Fruit fly (Drosophila melanogaster) whole organism, wandering third instar larva: ENCODE data around the gene CG34126.

ENCODE experiments used
- Abd-B ChIP-seq: fragments of >200 bp; optimal IDR thresholded peaks from 2 replicates; lab custom pipeline; 2017; ENCODE audit warnings: missing biosample characterization, missing genetic modification characterization
- CG9705 ChIP-seq: fragments of 200-800 bp; sonication (Bioruptor generic); optimal IDR thresholded peaks from 2 replicates; lab custom pipeline; 2018; ENCODE audit warnings: missing biosample characterization, mild to moderate bottlenecking, missing genetic modification characterization
- CrebA ChIP-seq: fragments of 200-800 bp; sonication (Bioruptor generic); optimal IDR thresholded peaks from 2 replicates; lab custom pipeline; 2016; ENCODE audit warnings: missing biosample characterization, mild to moderate bottlenecking, missing genetic modification characterization, borderline replicate concordance
- Dfd ChIP-seq: fragments of >200 bp; optimal IDR thresholded peaks from 2 replicates; lab custom pipeline; 2017; ENCODE audit warnings: missing biosample characterization, missing genetic modification characterization
- Dif ChIP-seq: fragments of 200-275, 200-300 bp; sonication (Bioruptor generic); optimal IDR thresholded peaks from 2 replicates; lab custom pipeline; 2018; ENCODE audit warnings: missing biosample characterization, missing genetic modification characterization; ENCODE audit not compliant: partially characterized antibody
- GATAd ChIP-seq: sonication (Bioruptor generic); optimal IDR thresholded peaks from 2 replicates; lab custom pipeline; 2016; ENCODE audit warnings: missing biosample characterization, missing genetic modification characterization
- HLH106 ChIP-seq: fragments of 200-800 bp; optimal IDR thresholded peaks from 3 replicates; lab custom pipeline; 2019; ENCODE audit warnings: missing biosample characterization, mild to moderate bottlenecking, missing genetic modification characterization, moderate library complexity
- Hnf4 ChIP-seq: fragments of 200-800 bp; sonication (Bioruptor generic); optimal IDR thresholded peaks from 2 replicates; lab custom pipeline; 2016; ENCODE audit warnings: missing biosample characterization, mild to moderate bottlenecking, missing genetic modification characterization
- Hr78 ChIP-seq: fragments of >200 bp; optimal IDR thresholded peaks from 2 replicates; lab custom pipeline; 2017; ENCODE audit warnings: missing biosample characterization, missing genetic modification characterization
- Hr83 ChIP-seq: fragments of 200-300 bp; sonication (Bioruptor generic); optimal IDR thresholded peaks from 2 replicates; lab custom pipeline; 2016; ENCODE audit warnings: missing biosample characterization, mild to moderate bottlenecking, missing genetic modification characterization, moderate library complexity; ENCODE audit not compliant: poor library complexity, severe bottlenecking
- Jra ChIP-seq: sonication (Bioruptor generic); optimal IDR thresholded peaks from 2 replicates; lab custom pipeline; 2016; ENCODE audit warnings: missing biosample characterization, missing genetic modification characterization
- Mio ChIP-seq: sonication (Bioruptor generic); optimal IDR thresholded peaks from 2 replicates; lab custom pipeline; 2016; ENCODE audit warnings: missing biosample characterization, missing genetic modification characterization
- N ChIP-seq: fragments of >200 bp; optimal IDR thresholded peaks from 2 replicates; lab custom pipeline; 2018; ENCODE audit warnings: missing biosample characterization, missing external identifiers, missing genetic modification characterization
- OdsH ChIP-seq: fragments of 200-800 bp; sonication (Bioruptor generic); optimal IDR thresholded peaks from 2 replicates; lab custom pipeline; 2016; ENCODE audit warnings: missing biosample characterization, mild to moderate bottlenecking, missing genetic modification characterization
- Rel ChIP-seq, 2 experiments: fragments of 200-800 bp; sonication (Bioruptor generic) in 1 of 2; optimal IDR thresholded peaks; 2 replicates in 1 of 2; 3 replicates in 1 of 2; lab custom pipeline; 2016 to 2019; ENCODE audit warnings: mild to moderate bottlenecking in 2 of 2, missing biosample characterization in 2 of 2, missing genetic modification characterization in 2 of 2, moderate library complexity in 1 of 2
- Sp1 ChIP-seq: fragments of 200-800 bp; sonication (Bioruptor generic); optimal IDR thresholded peaks from 3 replicates; lab custom pipeline; 2019; ENCODE audit warnings: missing biosample characterization, mild to moderate bottlenecking, missing genetic modification characterization, moderate library complexity
- Vsx2 ChIP-seq: fragments of 200-300, 225-300 bp; sonication (Bioruptor generic); optimal IDR thresholded peaks from 2 replicates; lab custom pipeline; 2018; ENCODE audit warnings: missing biosample characterization, missing genetic modification characterization; ENCODE audit not compliant: partially characterized antibody
- br ChIP-seq: fragments of 200-800 bp; sonication (Bioruptor generic); optimal IDR thresholded peaks from 2 replicates; lab custom pipeline; 2016; ENCODE audit warnings: missing biosample characterization, missing genetic modification characterization
- brk ChIP-seq: fragments of 200-800 bp; sonication (Bioruptor generic); optimal IDR thresholded peaks from 2 replicates; lab custom pipeline; 2016; ENCODE audit warnings: missing biosample characterization, mild to moderate bottlenecking, missing genetic modification characterization
- dmrt93B ChIP-seq: fragments of 200-800 bp; sonication (Bioruptor generic); optimal IDR thresholded peaks from 2 replicates; lab custom pipeline; 2018; ENCODE audit warnings: missing biosample characterization, mild to moderate bottlenecking, missing genetic modification characterization
- dsf ChIP-seq: sonication (Bioruptor generic); optimal IDR thresholded peaks from 2 replicates; lab custom pipeline; 2016; ENCODE audit warnings: missing biosample characterization, missing genetic modification characterization, borderline replicate concordance
- foxo ChIP-seq, 2 experiments: fragments of 200-800 bp; sonication (Bioruptor generic); optimal IDR thresholded peaks; 2 replicates in 1 of 2; 3 replicates in 1 of 2; lab custom pipeline; 2016 to 2017; ENCODE audit warnings: missing biosample characterization in 2 of 2, missing genetic modification characterization in 2 of 2
- fru ChIP-seq: fragments of 200-800 bp; sonication (Bioruptor generic); optimal IDR thresholded peaks from 3 replicates; lab custom pipeline; 2016; ENCODE audit warnings: missing biosample characterization, mild to moderate bottlenecking, missing genetic modification characterization
- h ChIP-seq: fragments of 200-800 bp; sonication (Bioruptor generic); optimal IDR thresholded peaks from 3 replicates; lab custom pipeline; 2016; ENCODE audit warnings: missing biosample characterization, mild to moderate bottlenecking, missing genetic modification characterization
- jim ChIP-seq: fragments of 175-275, 200-325 bp; sonication (Bioruptor generic); optimal IDR thresholded peaks from 2 replicates; lab custom pipeline; 2016; ENCODE audit warnings: missing biosample characterization, mild to moderate bottlenecking, missing genetic modification characterization
- lola ChIP-seq: fragments of >200 bp; optimal IDR thresholded peaks from 2 replicates; lab custom pipeline; 2017; ENCODE audit warnings: missing biosample characterization, missing genetic modification characterization
- pan ChIP-seq: fragments of >200 bp; optimal IDR thresholded peaks from 2 replicates; lab custom pipeline; 2017
- psq ChIP-seq: fragments of 200-800 bp; sonication (Bioruptor generic); optimal IDR thresholded peaks from 3 replicates; lab custom pipeline; 2017; ENCODE audit warnings: missing biosample characterization, mild to moderate bottlenecking, missing genetic modification characterization, moderate library complexity
- rgr ChIP-seq: fragments of 200-800 bp; sonication (Bioruptor generic); optimal IDR thresholded peaks from 3 replicates; lab custom pipeline; 2016; ENCODE audit warnings: missing biosample characterization, mild to moderate bottlenecking, missing genetic modification characterization
- sage ChIP-seq: fragments of 200-800 bp; sonication (Bioruptor generic); optimal IDR thresholded peaks from 2 replicates; lab custom pipeline; 2016; ENCODE audit warnings: missing biosample characterization, mild to moderate bottlenecking, missing genetic modification characterization
- sv ChIP-seq: fragments of 200-800 bp; sonication (Bioruptor generic); optimal IDR thresholded peaks from 3 replicates; lab custom pipeline; 2016; ENCODE audit warnings: missing biosample characterization, missing genetic modification characterization
- tai ChIP-seq: sonication (Bioruptor generic); optimal IDR thresholded peaks from 2 replicates; lab custom pipeline; 2016; ENCODE audit warnings: missing biosample characterization, missing genetic modification characterization
- usp ChIP-seq: fragments of >200 bp; optimal IDR thresholded peaks from 2 replicates; lab custom pipeline; 2017; ENCODE audit warnings: missing biosample characterization, missing genetic modification characterization
- woc ChIP-seq: sonication (Bioruptor generic); optimal IDR thresholded peaks from 2 replicates; lab custom pipeline; 2016; ENCODE audit warnings: missing biosample characterization, mild to moderate bottlenecking, missing genetic modification characterization

CG34126 gene

DNA sequence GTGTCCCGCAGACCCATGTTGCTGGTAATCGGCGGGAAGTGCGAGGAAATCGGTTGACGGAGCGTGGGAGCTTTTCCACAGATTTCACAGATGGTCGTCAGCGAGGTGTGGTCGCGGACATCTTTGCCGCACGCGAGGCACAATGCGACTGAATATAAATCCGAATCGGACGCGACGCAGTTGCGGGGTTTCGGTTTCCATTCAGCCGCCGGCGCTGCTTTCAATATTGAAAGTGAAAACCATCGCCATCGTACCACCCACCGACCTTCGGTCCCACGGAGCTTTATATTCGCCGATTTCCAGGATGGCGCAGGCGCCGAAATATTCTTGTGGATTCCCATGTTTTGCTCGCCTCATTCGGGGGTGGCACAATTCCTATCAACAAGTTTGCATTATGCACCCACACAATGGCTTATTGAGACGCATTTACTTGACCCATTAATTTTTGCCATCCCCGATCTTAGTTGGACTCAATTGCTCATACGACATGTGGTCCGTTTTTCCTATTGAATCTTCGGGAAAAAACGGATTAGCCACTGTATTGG, 45.0 kb upstream of the CG34126 start, which contains the start of gene hoe2:
Gene hoe2 (minus strand): TSS at position 126 of the 545 bp plus-strand sequence.
- no peak for TF ChIP-seq Jra (GFP tag; lab: Kevin White, UChicago)

dm6 chr2L:4937060-4937459, 44.4 kb upstream of the CG34126 start, which contains the start of gene Sgs1:
TSS of gene Sgs1 (plus strand) at chr2L:4937409.
- TF ChIP-seq h (GFP tag; lab: Kevin White, UChicago) = peak; percentile 80
- peak; percentile 65 for TF ChIP-seq rgr (GFP tag; lab: Kevin White, UChicago)
- no peak for TF ChIP-seq CG9705 (GFP tag; lab: Kevin White, UChicago)
- no peak for TF ChIP-seq sage
- TF ChIP-seq jim (GFP tag; lab: Kevin White, UChicago) = peak; percentile 5
- peak; percentile 95 for TF ChIP-seq Hr83 (GFP tag; lab: Kevin White, UChicago)
- TF ChIP-seq dsf (GFP tag; lab: Kevin White, UChicago) = no peak
- TF ChIP-seq dmrt93B (GFP tag; lab: Kevin White, UChicago) = no peak
- peak in 1 of 2 experiments; percentile 8 for TF ChIP-seq foxo (GFP tag; optimal IDR thresholded peaks at IDR 0.05; lab: Kevin White, UChicago)
- no peak for TF ChIP-seq tai (GFP tag; lab: Kevin White, UChicago)
- no peak for TF ChIP-seq HLH106 (tag; lab: Kevin White, UChicago)
- no peak for TF ChIP-seq Jra (GFP tag; lab: Kevin White, UChicago)
- no peak for TF ChIP-seq N (GFP tag; lab: Kevin White, UChicago)
- TF ChIP-seq brk (GFP tag; lab: Kevin White, UChicago) = peak; percentile 70
- TF ChIP-seq CrebA (GFP tag; lab: Kevin White, UChicago) = peak; percentile 2
- TF ChIP-seq Hnf4 (GFP tag; lab: Kevin White, UChicago) = peak; percentile 28
- peak; percentile 48 for TF ChIP-seq OdsH (GFP tag; lab: Kevin White, UChicago)
- TF ChIP-seq fru (GFP tag; lab: Kevin White, UChicago) = peak; percentile 57
- TF ChIP-seq Vsx2 (GFP tag; lab: Kevin White, UChicago) = no peak
- TF ChIP-seq psq (GFP tag; lab: Kevin White, UChicago) = peak; percentile 15
- TF ChIP-seq Sp1 (GFP tag; lab: Kevin White, UChicago) = peak; percentile 22

DNA sequence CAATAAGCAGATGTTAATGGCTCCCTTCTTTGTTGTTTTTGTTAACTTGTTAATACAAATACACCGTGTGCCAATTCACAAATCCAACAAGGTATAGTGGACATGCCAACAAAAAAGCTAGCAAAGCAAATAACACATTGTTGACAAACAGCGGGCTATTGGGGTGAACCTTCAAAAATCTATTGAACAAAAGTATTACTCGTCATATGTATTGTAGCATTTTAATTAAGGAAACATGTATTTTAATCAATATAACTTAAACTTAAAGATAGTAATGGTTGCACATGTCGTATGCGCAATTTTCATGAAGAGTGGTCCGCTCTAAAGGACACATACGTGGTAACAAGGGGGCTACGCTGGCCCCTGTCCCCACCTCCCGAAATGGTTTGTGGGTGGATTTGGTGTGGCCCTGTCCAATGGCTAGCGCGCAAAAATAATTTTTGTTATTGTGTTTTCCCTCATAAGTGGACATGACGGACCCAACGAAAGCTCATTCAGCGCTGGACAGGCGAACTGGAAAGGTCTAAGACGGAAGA, 39.1 kb upstream of the CG34126 start, which contains the start of gene synr:
Gene synr (plus strand): TSS at position 486 of the 536 bp plus-strand sequence.
- TF ChIP-seq sv = no peak
- no peak for TF ChIP-seq pan (lab: Kevin White, UChicago)
- no peak for TF ChIP-seq foxo (GFP tag; optimal IDR thresholded peaks at IDR 0.05; lab: Kevin White, UChicago)
- no peak for TF ChIP-seq woc
- TF ChIP-seq psq (GFP tag; lab: Kevin White, UChicago) = no peak
- TF ChIP-seq OdsH (GFP tag; lab: Kevin White, UChicago) = no peak
- no peak for TF ChIP-seq br (GFP tag; lab: Kevin White, UChicago)
- TF ChIP-seq Dfd (GFP tag; lab: Kevin White, UChicago) = no peak
- no peak for TF ChIP-seq N (GFP tag; lab: Kevin White, UChicago)
- TF ChIP-seq lola (GFP tag; lab: Kevin White, UChicago) = no peak
- no peak for TF ChIP-seq CG9705 (GFP tag; lab: Kevin White, UChicago)
- no peak for TF ChIP-seq dsf (GFP tag; lab: Kevin White, UChicago)
- no peak for TF ChIP-seq Jra (GFP tag; lab: Kevin White, UChicago)
- no peak for TF ChIP-seq tai (GFP tag; lab: Kevin White, UChicago)
- no peak for TF ChIP-seq jim (GFP tag; lab: Kevin White, UChicago)
- no peak for TF ChIP-seq Sp1 (GFP tag; lab: Kevin White, UChicago)

dm6 chr2L:4945300-4945699, 36.1 kb upstream of the CG34126 start, which contains the start of the genes mRpL24 and betaggt-I:
TSS of gene mRpL24 (minus strand) at chr2L:4945361.
TSS of gene betaggt-I (plus strand) at chr2L:4945579.
- TF ChIP-seq Hr83 (GFP tag; lab: Kevin White, UChicago) (peak; percentile 44), brk (GFP tag; lab: Kevin White, UChicago) (peak; percentile 96), woc (peak; percentile 89), lola (GFP tag; lab: Kevin White, UChicago) (no peak), Abd-B (GFP tag; lab: Kevin White, UChicago) (no peak), fru (GFP tag; lab: Kevin White, UChicago) (peak; percentile 95), Dfd (GFP tag; lab: Kevin White, UChicago) (no peak), br (GFP tag; lab: Kevin White, UChicago) (peak; percentile 94), Sp1 (GFP tag; lab: Kevin White, UChicago) (peak; percentile 98), rgr (GFP tag; lab: Kevin White, UChicago) (peak; percentile 98), OdsH (GFP tag; lab: Kevin White, UChicago) (peak; percentile 97), foxo (GFP tag; optimal IDR thresholded peaks at IDR 0.05; lab: Kevin White, UChicago) (peak; percentile 5 to 98), Rel (GFP tag; optimal IDR thresholded peaks at IDR 0.05; lab: Kevin White, UChicago) (peak; percentile 46), Rel (tag; optimal IDR thresholded peaks at IDR 0.05; lab: Kevin White, UChicago) (peak; percentile 88), Mio (GFP tag; lab: Kevin White, UChicago) (peak; percentile 49), Dif (no peak), Hr78 (GFP tag; lab: Kevin White, UChicago) (no peak), pan (lab: Kevin White, UChicago) (no peak), Jra (GFP tag; lab: Kevin White, UChicago) (peak; percentile 90), dmrt93B (GFP tag; lab: Kevin White, UChicago) (peak; percentile 95), GATAd (GFP tag; lab: Kevin White, UChicago) (peak; percentile 85), tai (GFP tag; lab: Kevin White, UChicago) (no peak), CrebA (GFP tag; lab: Kevin White, UChicago) (no peak), Hnf4 (GFP tag; lab: Kevin White, UChicago) (peak; percentile 93), psq (GFP tag; lab: Kevin White, UChicago) (peak; percentile 94), HLH106 (tag; lab: Kevin White, UChicago) (peak; percentile 99), usp (no peak), jim (GFP tag; lab: Kevin White, UChicago) (no peak), Vsx2 (GFP tag; lab: Kevin White, UChicago) (no peak), sv (peak; percentile 95), dsf (GFP tag; lab: Kevin White, UChicago) (peak; percentile 91), CG9705 (GFP tag; lab: Kevin White, UChicago) (peak; percentile 97), N (GFP tag; lab: Kevin White, UChicago) (no peak)
